Fruit fly (Drosophila melanogaster): ENCODE results near the gene CG5687.

CG5687 gene

dm6 chr3L:1947463-1948126 is 8.7 kb upstream of the CG5687 start, which contains the start of the genes mu2 and Cnb:
Gene mu2, minus strand, starts transcription at chr3L:1947475.
Gene Cnb, plus strand, starts transcription at chr3L:1947565.
- TF ChIP-seq h (optimal IDR thresholded peaks at IDR 0.05) = no peak

- no peak for TF ChIP-seq Myc (optimal IDR thresholded peaks at IDR 0.05)
- no peak for TF ChIP-seq psq (optimal IDR thresholded peaks at IDR 0.05)
- TF ChIP-seq ttk (optimal IDR thresholded peaks at IDR 0.05) = no peak
- no peak for TF ChIP-seq h (optimal IDR thresholded peaks at IDR 0.05)
- TF ChIP-seq insv (optimal IDR thresholded peaks at IDR 0.05) = no peak
- TF ChIP-seq Sin3A (optimal IDR thresholded peaks at IDR 0.05) = no peak
Observed at dm6 chr3L:1940843-1941418, 2.0 kb upstream of the CG5687 start, which contains the start of gene Mfap1. Gene Mfap1, plus strand, starts transcription at chr3L:1941068.

DNA sequence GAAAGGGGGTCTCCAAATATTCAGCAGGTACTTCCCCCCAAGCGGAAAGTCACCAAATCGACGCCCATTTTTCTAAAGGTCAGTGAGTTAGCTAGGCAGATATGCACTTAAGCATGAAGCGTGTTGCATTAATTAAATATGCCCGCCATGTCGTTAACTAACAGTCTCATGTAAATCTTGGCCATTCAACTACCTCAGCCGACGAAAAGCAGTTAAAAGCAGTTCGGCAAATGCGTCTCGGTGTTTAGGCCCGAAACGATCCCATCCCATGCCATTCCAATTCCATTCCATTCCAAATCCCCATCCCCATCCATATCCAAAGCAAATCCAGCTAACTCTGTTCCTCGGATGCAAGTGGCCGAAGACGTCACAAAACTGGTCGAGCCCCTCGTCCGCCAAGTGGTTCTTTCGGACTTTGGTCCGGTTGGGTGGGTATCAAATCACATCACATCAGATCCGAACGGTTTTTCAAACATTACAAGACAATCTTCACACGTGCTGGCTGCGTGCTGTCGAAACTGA is 1.1 kb upstream of the CG5687 start:
- no peak for TF ChIP-seq psq (optimal IDR thresholded peaks at IDR 0.05)
- TF ChIP-seq insv (optimal IDR thresholded peaks at IDR 0.05) = no peak
- TF ChIP-seq Sin3A (optimal IDR thresholded peaks at IDR 0.05) = no peak
- no peak for TF ChIP-seq ttk (optimal IDR thresholded peaks at IDR 0.05)
- TF ChIP-seq h (optimal IDR thresholded peaks at IDR 0.05) = no peak
- no peak for TF ChIP-seq Myc (optimal IDR thresholded peaks at IDR 0.05)

DNA sequence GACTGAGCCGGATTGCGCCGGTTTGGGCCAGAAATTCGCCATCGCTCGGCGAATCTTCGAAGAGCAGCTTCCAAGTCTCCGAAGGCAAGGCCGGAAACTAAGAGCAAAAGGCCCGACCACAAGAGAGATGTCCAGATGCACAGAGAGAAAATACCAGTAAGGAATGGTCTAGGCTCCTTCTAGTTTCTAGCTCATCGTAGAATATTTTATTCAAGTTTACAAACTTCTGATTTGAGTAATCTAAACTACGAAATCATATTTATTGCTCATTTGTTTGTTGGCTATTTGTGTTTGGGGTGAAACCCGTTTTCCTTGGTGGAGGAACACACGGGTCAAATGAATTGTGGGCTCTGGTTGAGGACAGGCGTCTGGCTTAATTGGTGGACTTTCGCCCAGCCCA is 1.4 kb downstream of the CG5687 start:
- TF ChIP-seq psq (optimal IDR thresholded peaks at IDR 0.05) (no peak), h (optimal IDR thresholded peaks at IDR 0.05) (no peak), Sin3A (optimal IDR thresholded peaks at IDR 0.05) (no peak), Myc (optimal IDR thresholded peaks at IDR 0.05) (no peak), insv (optimal IDR thresholded peaks at IDR 0.05) (no peak), ttk (optimal IDR thresholded peaks at IDR 0.05) (no peak)

- TF ChIP-seq Sin3A (optimal IDR thresholded peaks at IDR 0.05) (no peak), Myc (optimal IDR thresholded peaks at IDR 0.05) (no peak), ttk (optimal IDR thresholded peaks at IDR 0.05) (no peak)
Observed at dm6 chr3L:1928959-1929358, 9.9 kb downstream of the CG5687 start.

DNA sequence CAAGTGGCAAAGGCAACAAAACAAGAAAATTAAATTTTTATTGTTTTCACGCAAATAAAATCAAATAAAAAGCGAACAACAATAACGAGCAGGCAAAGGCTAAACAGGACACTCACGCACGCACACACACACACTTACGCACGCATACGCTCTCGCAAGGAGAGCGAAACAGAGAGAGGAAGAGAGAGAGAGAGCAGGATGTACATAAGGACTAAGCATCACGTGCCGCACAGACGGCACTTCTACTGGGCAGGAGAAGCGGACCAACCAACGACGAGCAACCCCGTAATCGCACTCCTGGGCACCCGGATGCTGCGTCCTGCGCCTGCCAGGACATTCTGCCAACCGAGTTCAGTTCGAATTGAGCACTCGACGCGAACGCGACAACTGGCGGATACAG is 18.0 kb downstream of the CG5687 start, which contains the start of gene Dbx:
TSS of gene Dbx (plus strand) at position 365 of the 400 bp plus-strand sequence.
- TF ChIP-seq Myc (optimal IDR thresholded peaks at IDR 0.05) (no peak), h (optimal IDR thresholded peaks at IDR 0.05) (no peak), insv (optimal IDR thresholded peaks at IDR 0.05) (no peak), psq (optimal IDR thresholded peaks at IDR 0.05) (no peak), Sin3A (optimal IDR thresholded peaks at IDR 0.05) (no peak)

dm6 chr3L:1920051-1920450 is 18.9 kb downstream of the CG5687 start:
- no peak for TF ChIP-seq ttk (optimal IDR thresholded peaks at IDR 0.05)
- no peak for TF ChIP-seq Sin3A (optimal IDR thresholded peaks at IDR 0.05)
- TF ChIP-seq psq (optimal IDR thresholded peaks at IDR 0.05) = no peak
- TF ChIP-seq Myc (optimal IDR thresholded peaks at IDR 0.05) = no peak

- TF ChIP-seq ttk (optimal IDR thresholded peaks at IDR 0.05) (no peak), Myc (optimal IDR thresholded peaks at IDR 0.05) (no peak), insv (optimal IDR thresholded peaks at IDR 0.05) (no peak), h (optimal IDR thresholded peaks at IDR 0.05) (no peak)
Observed at dm6 chr3L:1916617-1917016, 22.3 kb downstream of the CG5687 start.

- TF ChIP-seq insv (optimal IDR thresholded peaks at IDR 0.05) (no peak), h (optimal IDR thresholded peaks at IDR 0.05) (no peak), Myc (optimal IDR thresholded peaks at IDR 0.05) (no peak), Sin3A (optimal IDR thresholded peaks at IDR 0.05) (no peak), ttk (optimal IDR thresholded peaks at IDR 0.05) (no peak), psq (optimal IDR thresholded peaks at IDR 0.05) (no peak)
Observed at dm6 chr3L:1914668-1915067, 24.2 kb downstream of the CG5687 start.

dm6 chr3L:1910107-1910506 is 28.8 kb downstream of the CG5687 start, which contains the start of gene dsb:
Gene dsb, minus strand, starts transcription at chr3L:1910197.
- TF ChIP-seq insv (optimal IDR thresholded peaks at IDR 0.05) (no peak), psq (optimal IDR thresholded peaks at IDR 0.05) (no peak)

- no peak for TF ChIP-seq psq (optimal IDR thresholded peaks at IDR 0.05)
- no peak for TF ChIP-seq h (optimal IDR thresholded peaks at IDR 0.05)
- TF ChIP-seq Sin3A (optimal IDR thresholded peaks at IDR 0.05) = no peak
- TF ChIP-seq insv (optimal IDR thresholded peaks at IDR 0.05) = no peak
Observed at dm6 chr3L:1909000-1909399, 29.9 kb downstream of the CG5687 start.

- TF ChIP-seq Myc (optimal IDR thresholded peaks at IDR 0.05) = no peak
- no peak for TF ChIP-seq psq (optimal IDR thresholded peaks at IDR 0.05)
- TF ChIP-seq ttk (optimal IDR thresholded peaks at IDR 0.05) = no peak
- TF ChIP-seq Sin3A (optimal IDR thresholded peaks at IDR 0.05) = no peak
- TF ChIP-seq insv (optimal IDR thresholded peaks at IDR 0.05) = no peak
Observed at dm6 chr3L:1906208-1906607, 32.7 kb downstream of the CG5687 start.

DNA sequence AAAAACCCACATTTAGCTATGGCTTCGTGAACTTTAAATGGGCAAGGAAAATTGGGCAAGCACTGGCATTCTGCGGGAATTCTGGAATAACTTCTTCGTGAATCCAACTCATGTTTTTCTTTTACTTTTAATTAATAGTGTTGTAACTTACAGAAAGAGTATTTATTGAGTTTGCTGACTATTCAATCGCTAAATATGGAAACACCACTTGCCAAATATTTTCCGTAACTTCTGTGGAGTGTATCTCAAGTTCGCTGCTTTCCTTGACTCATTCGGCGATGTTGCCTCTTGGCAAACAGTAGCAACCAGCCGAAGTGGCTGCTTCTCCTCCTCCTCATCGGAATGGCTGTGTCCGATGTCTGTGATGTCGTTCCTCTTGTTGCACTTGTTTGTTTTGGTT is 33.6 kb downstream of the CG5687 start:
- no peak for TF ChIP-seq insv (optimal IDR thresholded peaks at IDR 0.05)
- no peak for TF ChIP-seq psq (optimal IDR thresholded peaks at IDR 0.05)
- TF ChIP-seq h (optimal IDR thresholded peaks at IDR 0.05) = no peak
- no peak for TF ChIP-seq Sin3A (optimal IDR thresholded peaks at IDR 0.05)
- no peak for TF ChIP-seq ttk (optimal IDR thresholded peaks at IDR 0.05)
- TF ChIP-seq Myc (optimal IDR thresholded peaks at IDR 0.05) = no peak

All from Kc167 (cell line).